Worm (Caenorhabditis elegans) whole organism, L1 larva: ENCODE results near the gene R07E3.4.

Experiments
- ces-1 ChIP-seq: fragments of 150-350 bp; optimal IDR thresholded peaks from 2 replicates; lab custom pipeline; 2014; ENCODE audit warnings: missing biosample characterization, missing genetic modification reagents, missing genetic modification characterization
- efl-1 ChIP-seq, 4 experiments: fragments of 150-350 bp; optimal IDR thresholded peaks in 3 of 4; peaks in 1 of 4; 1 replicate in 1 of 4; 2 replicates in 3 of 4; lab custom pipeline; 2014; ENCODE audit warnings: missing biosample characterization in 2 of 4, missing genetic modification characterization in 2 of 4, missing genetic modification reagents in 2 of 4
- egl-27 ChIP-seq, 2 experiments: fragments of 150-350 bp in 1 of 2; sonication (generic microtip); optimal IDR thresholded peaks; 3 replicates each; lab custom pipeline; 2017 to 2018; ENCODE audit warnings: missing biosample characterization in 2 of 2, missing genetic modification characterization in 2 of 2, missing genetic modification reagents in 2 of 2
- hpl-2 ChIP-seq: fragments of 150-350 bp; optimal IDR thresholded peaks from 2 replicates; lab custom pipeline; 2014; ENCODE audit warnings: missing biosample characterization, missing genetic modification reagents, missing genetic modification characterization
- irx-1 ChIP-seq: sonication (generic microtip); optimal IDR thresholded peaks from 2 replicates; lab custom pipeline; 2016; ENCODE audit warnings: missing genetic modification characterization, missing compliant biosample characterization
- nhr-11 ChIP-seq: fragments of 150-350 bp; optimal IDR thresholded peaks from 2 replicates; lab custom pipeline; 2014; ENCODE audit warnings: missing biosample characterization, missing genetic modification characterization
- nhr-47 ChIP-seq: sonication (generic microtip); optimal IDR thresholded peaks from 2 replicates; lab custom pipeline; 2016; ENCODE audit warnings: mild to moderate bottlenecking, missing genetic modification characterization, moderate library complexity, missing compliant biosample characterization
- nhr-76 ChIP-seq: sonication (generic microtip); optimal IDR thresholded peaks from 2 replicates; lab custom pipeline; 2017; ENCODE audit warnings: missing biosample characterization, missing genetic modification characterization
- nhr-85 ChIP-seq: sonication (generic microtip); peaks from one replicate; lab custom pipeline; 2016; ENCODE audit warnings: missing genetic modification characterization, inconsistent platforms, missing compliant biosample characterization
- snu-23 ChIP-seq: sonication (generic microtip); optimal IDR thresholded peaks from 2 replicates; lab custom pipeline; 2016; ENCODE audit warnings: missing genetic modification characterization, missing compliant biosample characterization
- sox-4 ChIP-seq: sonication (generic microtip); optimal IDR thresholded peaks from 2 replicates; lab custom pipeline; 2016; ENCODE audit warnings: missing genetic modification characterization, missing compliant biosample characterization
- unc-130 ChIP-seq: fragments of 150-350 bp; optimal IDR thresholded peaks from 2 replicates; lab custom pipeline; 2017; ENCODE audit warnings: missing biosample characterization, missing genetic modification characterization, inconsistent platforms
- ztf-4 ChIP-seq: fragments of 150-350 bp; optimal IDR thresholded peaks from 2 replicates; lab custom pipeline; 2014; ENCODE audit warnings: missing biosample characterization, missing genetic modification characterization

ce11 chrX:10302430-10302829, 30.7 kb downstream of the R07E3.4 start, which contains the start of gene fip-5:
- TF ChIP-seq egl-27 (tag; optimal IDR thresholded peaks at IDR 0.05; lab: Kevin White, UChicago) (no peak), ces-1 (GFP tag; lab: Kevin White, UChicago) (no peak), hpl-2 (GFP tag; lab: Kevin White, UChicago) (no peak), nhr-11 (no peak), nhr-76 (tag; lab: Kevin White, UChicago) (no peak), irx-1 (tag; lab: Kevin White, UChicago) (no peak), ztf-4 (tag; lab: Kevin White, UChicago) (no peak), nhr-85 (tag; lab: Kevin White, UChicago) (no peak), unc-130 (tag; lab: Kevin White, UChicago) (no peak), snu-23 (no peak), nhr-47 (tag; lab: Kevin White, UChicago) (no peak), efl-1 (optimal IDR thresholded peaks at IDR 0.05; lab: Kevin White, UChicago) (no peak), efl-1 (GFP tag; optimal IDR thresholded peaks at IDR 0.05 in 1 of 2; lab: Kevin White, UChicago) (no peak), sox-4 (tag; lab: Kevin White, UChicago) (no peak)
